Fruit fly (Drosophila melanogaster) whole organism, wandering third instar larva: ENCODE results near the gene Ada2a.

ENCODE experiments used
- Abd-B ChIP-seq: fragments of >200 bp; optimal IDR thresholded peaks from 2 replicates; lab custom pipeline; 2017; ENCODE audit warnings: missing biosample characterization, missing genetic modification characterization
- Dfd ChIP-seq: fragments of >200 bp; optimal IDR thresholded peaks from 2 replicates; lab custom pipeline; 2017; ENCODE audit warnings: missing biosample characterization, missing genetic modification characterization
- Dif ChIP-seq: fragments of 200-275, 200-300 bp; sonication (Bioruptor generic); optimal IDR thresholded peaks from 2 replicates; lab custom pipeline; 2018; ENCODE audit warnings: missing biosample characterization, missing genetic modification characterization; ENCODE audit not compliant: partially characterized antibody
- Jra ChIP-seq: sonication (Bioruptor generic); optimal IDR thresholded peaks from 2 replicates; lab custom pipeline; 2016; ENCODE audit warnings: missing biosample characterization, missing genetic modification characterization
- Mio ChIP-seq: sonication (Bioruptor generic); optimal IDR thresholded peaks from 2 replicates; lab custom pipeline; 2016; ENCODE audit warnings: missing biosample characterization, missing genetic modification characterization
- Myc ChIP-seq: fragments of >200 bp; optimal IDR thresholded peaks from 2 replicates; lab custom pipeline; 2017
- OdsH ChIP-seq: fragments of 200-800 bp; sonication (Bioruptor generic); optimal IDR thresholded peaks from 2 replicates; lab custom pipeline; 2016; ENCODE audit warnings: missing biosample characterization, mild to moderate bottlenecking, missing genetic modification characterization
- Rel ChIP-seq, 2 experiments: fragments of 200-800 bp; sonication (Bioruptor generic) in 1 of 2; optimal IDR thresholded peaks; 2 replicates in 1 of 2; 3 replicates in 1 of 2; lab custom pipeline; 2016 to 2019; ENCODE audit warnings: mild to moderate bottlenecking in 2 of 2, missing biosample characterization in 2 of 2, missing genetic modification characterization in 2 of 2, moderate library complexity in 1 of 2
- dsf ChIP-seq: sonication (Bioruptor generic); optimal IDR thresholded peaks from 2 replicates; lab custom pipeline; 2016; ENCODE audit warnings: missing biosample characterization, missing genetic modification characterization, borderline replicate concordance
- pan ChIP-seq: fragments of >200 bp; optimal IDR thresholded peaks from 2 replicates; lab custom pipeline; 2017
- usp ChIP-seq: fragments of >200 bp; optimal IDR thresholded peaks from 2 replicates; lab custom pipeline; 2017; ENCODE audit warnings: missing biosample characterization, missing genetic modification characterization

dm6 chr3R:18215300-18215699 lies 40.0 kb downstream of the Ada2a start:
- TF ChIP-seq OdsH (GFP tag; lab: Kevin White, UChicago) (no peak), Mio (no peak), Jra (GFP tag; lab: Kevin White, UChicago) (peak; percentile 4), Rel (GFP tag; optimal IDR thresholded peaks at IDR 0.05; lab: Kevin White, UChicago) (no peak), Rel (tag; optimal IDR thresholded peaks at IDR 0.05; lab: Kevin White, UChicago) (no peak), usp (no peak), pan (lab: Kevin White, UChicago) (no peak), Myc (lab: Kevin White, UChicago) (no peak), Abd-B (GFP tag; lab: Kevin White, UChicago) (no peak), Dif (GFP tag; lab: Kevin White, UChicago) (no peak), Dfd (GFP tag; lab: Kevin White, UChicago) (no peak), dsf (peak; percentile 3)
